Worm (Caenorhabditis elegans) whole organism, early embryonic: Measurements from ENCODE around the gene T09A5.14.

Source experiments
- ama-1 ChIP-seq: fragments of 150-350 bp; optimal IDR thresholded peaks from 2 replicates; lab custom pipeline; 2014
- flt-1 ChIP-seq: fragments of 200-800 bp; sonication (Bioruptor generic); IDR thresholded peaks from 2 replicates; pipeline ENCODE4 v1.3.6; 2022; ENCODE audit warnings: missing genetic modification characterization, missing compliant biosample characterization
- hnd-1 ChIP-seq: sonication (generic microtip); optimal IDR thresholded peaks from 2 replicates; lab custom pipeline; 2016; ENCODE audit warnings: missing genetic modification characterization, missing compliant biosample characterization

- TF ChIP-seq ama-1 (lab: Kevin White, UChicago) (no peak), flt-1 (GFP tag; lab: Robert Waterston, UW) (no peak), hnd-1 (no peak)
These were observed 16.7 kb upstream of the T09A5.14 start for ce11 chrII:7815406-7815805.
